Fruit fly (Drosophila melanogaster): ENCODE measurements around the gene Sry-delta.

Sry-delta gene

DNA sequence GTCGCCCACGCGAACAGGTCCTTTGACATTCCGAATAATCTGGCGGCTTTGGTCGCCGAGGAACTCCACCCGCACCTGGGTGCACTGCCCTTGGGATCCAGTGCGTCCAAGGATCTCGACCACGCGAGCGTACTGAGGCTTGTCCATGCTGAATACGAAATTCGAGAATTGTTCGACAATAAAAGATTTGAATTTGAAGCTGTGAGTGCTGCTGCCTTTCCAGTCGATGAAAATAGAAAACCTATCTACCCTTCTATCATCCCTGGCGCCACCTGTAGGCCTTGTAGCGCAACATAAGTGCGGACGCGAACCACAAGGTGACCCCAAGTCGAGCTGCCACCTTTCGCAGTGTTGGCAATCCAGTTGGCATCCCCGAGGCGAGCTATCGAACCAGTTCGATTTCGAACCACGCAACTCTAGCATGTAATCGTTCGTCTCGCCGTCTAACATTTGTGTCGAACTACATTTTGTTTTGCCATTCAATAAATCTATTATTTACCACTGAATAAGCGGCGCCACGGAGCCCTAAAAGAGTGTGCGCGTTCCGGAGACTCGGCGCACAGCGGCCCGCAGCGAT lies 20.6 kb upstream of the Sry-delta start, which contains the start of the genes RpS28a and Axn (continued):
- TF ChIP-seq Med (GFP tag) (peak; percentile 90), CG7357 (GFP tag; IDR thresholded peaks at IDR 0.05) (no peak), gsb-n (tag; optimal IDR thresholded peaks at IDR 0.05) (no peak), CG4424 (GFP tag; optimal IDR thresholded peaks at IDR 0.05) (no peak), Hr3 (GFP tag; optimal IDR thresholded peaks at IDR 0.05) (no peak), CG3407 (GFP tag; optimal IDR thresholded peaks at IDR 0.05) (no peak), tna (GFP tag; IDR thresholded peaks at IDR 0.05; ENCODE audit: partially characterized antibody) (no peak; the same call in 1 of the 2 replicates), Atf3 (GFP tag; optimal IDR thresholded peaks at IDR 0.05) (peak; percentile 18), sna (GFP tag; IDR thresholded peaks at IDR 0.05; ENCODE audit: partially characterized antibody) (no peak), CG2875 (GFP tag; optimal IDR thresholded peaks at IDR 0.05) (no peak), Dbx (GFP tag; IDR thresholded peaks at IDR 0.05) (no peak), slou (GFP tag; optimal IDR thresholded peaks at IDR 0.05) (no peak), CG6683 (GFP tag; optimal IDR thresholded peaks at IDR 0.05) (no peak), CG9727 (GFP tag; optimal IDR thresholded peaks at IDR 0.05) (no peak), dan (GFP tag; IDR thresholded peaks at IDR 0.05) (no peak), Bgb (GFP tag; IDR thresholded peaks at IDR 0.05; ENCODE audit: partially characterized antibody) (peak; percentile 53), HLH54F (GFP tag; optimal IDR thresholded peaks at IDR 0.05) (no peak), CG8089 (GFP tag; optimal IDR thresholded peaks at IDR 0.05) (no peak), zen2 (GFP tag; IDR thresholded peaks at IDR 0.05; ENCODE audit: partially characterized antibody) (no peak; the same call in 2 of the 3 replicates), her (GFP tag; optimal IDR thresholded peaks at IDR 0.05) (no peak), CG16779 (GFP tag; IDR thresholded peaks at IDR 0.05) (no peak), CG7556 (GFP tag; optimal IDR thresholded peaks at IDR 0.05) (no peak), CG11723 (GFP tag; optimal IDR thresholded peaks at IDR 0.05) (no peak), CG1603 (tag; optimal IDR thresholded peaks at IDR 0.05) (no peak), Hey (tag; optimal IDR thresholded peaks at IDR 0.05) (no peak), cwo (GFP tag; optimal IDR thresholded peaks at IDR 0.05) (no peak), CG6254 (GFP tag; optimal IDR thresholded peaks at IDR 0.05) (peak; percentile 86), Hr39 (optimal IDR thresholded peaks at IDR 0.05) (no peak), CG17385 (GFP tag; optimal IDR thresholded peaks at IDR 0.05) (no peak), B-H2 (GFP tag; optimal IDR thresholded peaks at IDR 0.05) (peak; percentile 49), Meics (GFP tag; optimal IDR thresholded peaks at IDR 0.05) (no peak), sqz (GFP tag; optimal IDR thresholded peaks at IDR 0.05) (no peak), Antp (GFP tag; optimal IDR thresholded peaks at IDR 0.05) (no peak), CG14667 (GFP tag; IDR thresholded peaks at IDR 0.05) (no peak), CG15011 (GFP tag; optimal IDR thresholded peaks at IDR 0.05) (no peak), CG6654 (GFP tag; optimal IDR thresholded peaks at IDR 0.05) (no peak), pfk (GFP tag; optimal IDR thresholded peaks at IDR 0.05) (no peak), stwl (tag; optimal IDR thresholded peaks at IDR 0.05) (no peak), lbe (GFP tag; optimal IDR thresholded peaks at IDR 0.05) (no peak), eyg (GFP tag; optimal IDR thresholded peaks at IDR 0.05) (no peak), Lpt (GFP tag; optimal IDR thresholded peaks at IDR 0.05) (no peak), CG43689 (GFP tag; IDR thresholded peaks at IDR 0.05) (no peak), CG30020 (tag; optimal IDR thresholded peaks at IDR 0.05) (no peak), CG9876 (GFP tag; optimal IDR thresholded peaks at IDR 0.05) (no peak), crol (GFP tag; IDR thresholded peaks at IDR 0.05) (no peak), CG30431 (GFP tag; optimal IDR thresholded peaks at IDR 0.05) (no peak), CG10274 (GFP tag; optimal IDR thresholded peaks at IDR 0.05) (no peak), onecut (GFP tag; IDR thresholded peaks at IDR 0.05) (peak; percentile 33; the same call in 1 of the 2 replicates), scrt (GFP tag; optimal IDR thresholded peaks at IDR 0.05) (no peak), sens-2 (GFP tag; IDR thresholded peaks at IDR 0.05) (no peak), jigr1 (GFP tag; IDR thresholded peaks at IDR 0.05) (no peak)
